Worm (Caenorhabditis elegans) whole organism, L4 larva: ENCODE measurements around the gene K09G1.1.

Experiments used
- D1046.2 ChIP-seq: fragments of 200-800 bp; sonication (Bioruptor generic); IDR thresholded peaks from 2 replicates; pipeline ENCODE4 v1.3.6; 2022; ENCODE audit warnings: missing genetic modification characterization, missing compliant biosample characterization
- F10B5.3 ChIP-seq: sonication (generic microtip); optimal IDR thresholded peaks from 2 replicates; lab custom pipeline; 2016; ENCODE audit warnings: mild to moderate bottlenecking, missing genetic modification characterization, missing compliant biosample characterization
- F49E8.2 ChIP-seq: sonication (generic microtip); optimal IDR thresholded peaks from 2 replicates; lab custom pipeline; 2016; ENCODE audit warnings: missing compliant biosample characterization, mild to moderate bottlenecking, missing genetic modification characterization, borderline replicate concordance
- R02D3.7 ChIP-seq: fragments of 150-350 bp; sonication (generic microtip); optimal IDR thresholded peaks from 3 replicates; lab custom pipeline; 2014; ENCODE audit warnings: missing biosample characterization, missing genetic modification characterization
- aha-1 ChIP-seq: fragments of 150-350 bp; peaks from one replicate; lab custom pipeline; 2014; ENCODE audit warnings: missing biosample characterization, missing genetic modification characterization
- aly-2 ChIP-seq: sonication (generic microtip); optimal IDR thresholded peaks from 2 replicates; lab custom pipeline; 2018; ENCODE audit warnings: missing biosample characterization, missing genetic modification characterization
- attf-4 ChIP-seq: sonication (generic microtip); optimal IDR thresholded peaks from 3 replicates; lab custom pipeline; 2017; ENCODE audit warnings: missing biosample characterization, missing genetic modification characterization
- ceh-28 ChIP-seq: fragments of 150-350 bp; optimal IDR thresholded peaks from 2 replicates; lab custom pipeline; 2014; ENCODE audit warnings: missing biosample characterization, missing genetic modification reagents, missing genetic modification characterization
- ces-1 ChIP-seq: fragments of 150-350 bp; sonication (generic microtip); optimal IDR thresholded peaks from 4 replicates; lab custom pipeline; 2014; ENCODE audit warnings: missing biosample characterization, missing genetic modification reagents, missing genetic modification characterization
- cey-2 ChIP-seq: sonication (generic microtip); optimal IDR thresholded peaks from 3 replicates; lab custom pipeline; 2017; ENCODE audit warnings: missing genetic modification characterization, mild to moderate bottlenecking, missing compliant biosample characterization, antibody characterized with exemption, borderline replicate concordance; ENCODE audit not compliant: insufficient read depth
- daf-16 ChIP-seq, 3 experiments: sonication (generic microtip); optimal IDR thresholded peaks; 2 replicates each; lab custom pipeline; 2016 to 2017; ENCODE audit warnings: missing genetic modification characterization in 3 of 3, missing genetic modification reagents in 3 of 3, mild to moderate bottlenecking in 2 of 3, missing compliant biosample characterization in 2 of 3, missing biosample characterization in 1 of 3, moderate library complexity in 1 of 3
- daf-19 ChIP-seq: fragments of 200-800 bp; sonication (Bioruptor generic); conservative IDR thresholded peaks from 2 replicates; pipeline ENCODE4 v1.3.6; 2022; ENCODE audit warnings: missing genetic modification characterization, missing compliant biosample characterization
- dpl-1 ChIP-seq: fragments of 150-350 bp; optimal IDR thresholded peaks from 2 replicates; lab custom pipeline; 2014; ENCODE audit warnings: missing biosample characterization, missing genetic modification reagents, missing genetic modification characterization
- egl-43 ChIP-seq: fragments of 200-800 bp; sonication (Bioruptor generic); IDR thresholded peaks from 2 replicates; pipeline ENCODE4 v1.3.6; 2022; ENCODE audit warnings: missing genetic modification reagents, missing genetic modification characterization, missing compliant biosample characterization
- gei-8 ChIP-seq: fragments of 200-800 bp; sonication (Bioruptor generic); optimal IDR thresholded peaks from 2 replicates; lab custom pipeline; 2018; ENCODE audit warnings: mild to moderate bottlenecking, missing genetic modification characterization, missing compliant biosample characterization
- hlh-11 ChIP-seq: fragments of 200-800 bp; sonication (Bioruptor generic); optimal IDR thresholded peaks from 2 replicates; lab custom pipeline; 2018; ENCODE audit warnings: mild to moderate bottlenecking, missing genetic modification characterization, missing compliant biosample characterization
- hmg-1.1 ChIP-seq: fragments of 200-800 bp; sonication (Bioruptor generic); IDR thresholded peaks from 2 replicates; pipeline ENCODE4 v1.3.6; 2022; ENCODE audit warnings: missing genetic modification reagents, missing genetic modification characterization, missing compliant biosample characterization
- jun-1 ChIP-seq: fragments of 150-350 bp; optimal IDR thresholded peaks from 2 replicates; lab custom pipeline; 2014; ENCODE audit warnings: missing biosample characterization, missing genetic modification reagents, missing genetic modification characterization
- lir-3 ChIP-seq: sonication (generic microtip); optimal IDR thresholded peaks from 2 replicates; lab custom pipeline; 2016; ENCODE audit warnings: mild to moderate bottlenecking, missing genetic modification characterization, missing compliant biosample characterization
- madf-5 ChIP-seq, 2 experiments: fragments of 200-800 bp; sonication (Bioruptor generic); IDR thresholded peaks; 2 replicates each; pipeline ENCODE4 v1.3.6; 2022; ENCODE audit warnings: missing compliant biosample characterization in 2 of 2, missing genetic modification characterization in 2 of 2
- mdl-1 ChIP-seq, 2 experiments: fragments of 150-350 bp in 1 of 2; sonication (generic microtip) in 1 of 2; optimal IDR thresholded peaks; 2 replicates each; lab custom pipeline; 2014 to 2017; ENCODE audit warnings: missing biosample characterization in 2 of 2, missing genetic modification characterization in 2 of 2
- mxl-2 ChIP-seq: fragments of 200-800 bp; sonication (Bioruptor generic); conservative IDR thresholded peaks from 2 replicates; pipeline ENCODE4 v1.3.6; 2022; ENCODE audit warnings: missing genetic modification reagents, missing genetic modification characterization, missing compliant biosample characterization
- nhr-11 ChIP-seq: fragments of 150-350 bp; optimal IDR thresholded peaks from 2 replicates; lab custom pipeline; 2014; ENCODE audit warnings: missing biosample characterization, missing genetic modification characterization
- nhr-237 ChIP-seq: sonication (generic microtip); optimal IDR thresholded peaks from 2 replicates; lab custom pipeline; 2017; ENCODE audit warnings: missing biosample characterization, missing genetic modification characterization
- nhr-77 ChIP-seq: fragments of 150-350 bp; optimal IDR thresholded peaks from 2 replicates; lab custom pipeline; 2014; ENCODE audit warnings: missing biosample characterization, missing genetic modification characterization
- php-3 ChIP-seq: fragments of 200-800 bp; sonication (Bioruptor generic); IDR thresholded peaks from 2 replicates; pipeline ENCODE4 v1.3.6; 2022; ENCODE audit warnings: missing genetic modification reagents, missing genetic modification characterization, missing compliant biosample characterization
- saeg-2 ChIP-seq: fragments of 200-800 bp; sonication (Bioruptor generic); IDR thresholded peaks from 2 replicates; pipeline ENCODE4 v1.3.6; 2022; ENCODE audit warnings: missing genetic modification reagents, missing genetic modification characterization, missing compliant biosample characterization
- set-16 ChIP-seq: fragments of 200-800 bp; sonication (Bioruptor generic); IDR thresholded peaks from 2 replicates; pipeline ENCODE4 v1.3.6; 2022; ENCODE audit warnings: missing genetic modification reagents, missing genetic modification characterization, missing compliant biosample characterization
- snpc-1.2 ChIP-seq: fragments of 200-800 bp; sonication (Bioruptor generic); IDR thresholded peaks from 2 replicates; pipeline ENCODE4 v1.3.6; 2022; ENCODE audit warnings: missing genetic modification reagents, missing genetic modification characterization, missing compliant biosample characterization
- snpc-4 ChIP-seq: fragments of 150-350 bp; optimal IDR thresholded peaks from 2 replicates; lab custom pipeline; 2014; ENCODE audit warnings: missing biosample characterization, missing genetic modification characterization
- spr-3 ChIP-seq: fragments of 200-800 bp; sonication (Bioruptor generic); optimal IDR thresholded peaks from 2 replicates; lab custom pipeline; 2018; ENCODE audit warnings: mild to moderate bottlenecking, missing genetic modification characterization, missing compliant biosample characterization
- unc-39 ChIP-seq: sonication (generic microtip); optimal IDR thresholded peaks from 2 replicates; lab custom pipeline; 2017; ENCODE audit warnings: missing biosample characterization, missing genetic modification characterization
- unc-62 ChIP-seq, 3 experiments: fragments of 150-350 bp in 1 of 3; sonication (generic microtip); optimal IDR thresholded peaks in 2 of 3; peaks in 1 of 3; 1 replicate in 1 of 3; 2 replicates in 2 of 3; lab custom pipeline; 2014 to 2017; ENCODE audit warnings: missing biosample characterization in 3 of 3, missing genetic modification characterization in 3 of 3, missing genetic modification reagents in 3 of 3, missing genotype in 1 of 3
- zfp-3 ChIP-seq: fragments of 200-800 bp; sonication (Bioruptor generic); conservative IDR thresholded peaks from 2 replicates; pipeline ENCODE4 v1.3.6; 2022; ENCODE audit warnings: missing genetic modification reagents, missing genetic modification characterization, missing compliant biosample characterization
- ztf-11 ChIP-seq: fragments of 150-350 bp; optimal IDR thresholded peaks from 2 replicates; lab custom pipeline; 2014; ENCODE audit warnings: missing biosample characterization, missing genetic modification characterization

The K09G1.1 gene

ce11 chrV:9620417-9620816, 37.1 kb downstream of the K09G1.1 start:
- no peak for TF ChIP-seq attf-4 (tag; lab: Kevin White, UChicago)
- TF ChIP-seq hmg-1.1 (GFP tag; lab: Robert Waterston, UW): no peak
- TF ChIP-seq jun-1 (tag; lab: Kevin White, UChicago): no peak
- peak; percentile 95 for TF ChIP-seq set-16 (GFP tag; lab: Robert Waterston, UW)
- no peak for TF ChIP-seq aly-2 (tag; lab: Kevin White, UChicago)
- TF ChIP-seq saeg-2: 0 out of 2 replicates have a peak, but pooled peaks have one; percentile 39
- TF ChIP-seq egl-43 (GFP tag; lab: Robert Waterston, UW): peak; percentile 52; the same call in 1 of the 2 replicates
- no peak for TF ChIP-seq R02D3.7 (tag; lab: Kevin White, UChicago)
- TF ChIP-seq madf-5 (GFP tag; IDR thresholded peaks at IDR 0.05; lab: Robert Waterston, UW): 0 out of 4 replicates have a peak, but pooled peaks of 1 of the 2 experiments have one; percentile 32
- no peak for TF ChIP-seq ztf-11 (tag; lab: Kevin White, UChicago)
- TF ChIP-seq spr-3 (GFP tag; lab: Kevin White, UChicago): no peak
- TF ChIP-seq php-3 (GFP tag; lab: Robert Waterston, UW): 0 out of 2 replicates have a peak, but pooled peaks have one; percentile 19
- no peak for TF ChIP-seq aha-1
- TF ChIP-seq dpl-1: no peak
- no peak for TF ChIP-seq ces-1 (GFP tag; lab: Kevin White, UChicago)
- no peak for TF ChIP-seq F10B5.3 (tag; lab: Kevin White, UChicago)
- TF ChIP-seq, all 104 proteins: peak for 5

DNA sequence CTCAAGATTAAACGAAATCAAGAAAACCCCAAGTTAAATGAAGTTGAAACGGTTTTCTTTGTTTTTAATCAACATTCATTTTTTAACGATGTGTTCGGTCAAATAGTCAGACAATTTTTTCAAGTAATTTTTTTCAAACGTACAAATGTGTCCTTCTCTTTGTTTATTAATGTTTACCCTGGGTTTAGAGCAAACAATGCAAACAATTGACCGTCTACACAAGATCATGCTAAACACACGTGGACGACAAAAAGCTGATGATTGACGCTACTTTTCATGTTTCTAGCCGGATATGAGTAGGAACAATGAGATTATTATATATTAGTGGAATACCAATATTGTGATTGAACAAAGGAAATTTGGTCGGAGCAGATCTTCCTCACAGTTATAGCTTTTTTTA, 38.1 kb downstream of the K09G1.1 start:
- TF ChIP-seq unc-62 (GFP tag; optimal IDR thresholded peaks at IDR 0.05 in 1 of 2; lab: Kevin White, UChicago) (peak in 1 of 2 experiments; percentile 95), unc-62 (tag; optimal IDR thresholded peaks at IDR 0.05; lab: Kevin White, UChicago) (no peak), unc-39 (tag; lab: Kevin White, UChicago) (no peak)

ce11 chrV:9622338-9622737, 39.0 kb downstream of the K09G1.1 start:
- TF ChIP-seq set-16 (GFP tag; lab: Robert Waterston, UW) (peak; percentile 92), egl-43 (GFP tag; lab: Robert Waterston, UW) (0 out of 2 replicates have a peak, but pooled peaks have one; percentile 48)

DNA sequence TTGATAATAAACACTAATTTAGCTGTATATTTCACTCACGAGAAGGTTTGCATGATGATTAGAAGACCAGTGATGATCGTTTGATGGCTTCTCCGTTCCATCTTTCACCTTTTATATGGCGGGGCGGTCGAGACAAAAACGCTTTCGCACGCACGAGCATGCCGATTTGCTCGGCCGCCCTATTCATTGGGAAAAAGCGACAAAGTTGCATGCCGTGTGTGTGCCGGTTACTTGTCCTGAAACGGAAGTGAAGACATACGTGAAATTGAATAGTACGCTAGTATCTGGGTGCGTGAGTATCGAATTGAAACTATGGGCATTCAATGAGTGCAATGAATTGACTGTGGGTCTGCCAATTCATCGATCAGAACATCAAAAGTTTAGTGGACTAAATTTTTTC, 39.5 kb downstream of the K09G1.1 start, which contains the start of gene idpc-5:
Gene idpc-5, minus strand, starts transcription at position 101 of the 400 bp plus-strand sequence.
- TF ChIP-seq attf-4 (tag; lab: Kevin White, UChicago) (no peak), mxl-2 (no peak), unc-62 (GFP tag; optimal IDR thresholded peaks at IDR 0.05 in 1 of 2; lab: Kevin White, UChicago) (peak in 1 of 2 experiments; percentile 42), unc-62 (tag; optimal IDR thresholded peaks at IDR 0.05; lab: Kevin White, UChicago) (no peak)

DNA sequence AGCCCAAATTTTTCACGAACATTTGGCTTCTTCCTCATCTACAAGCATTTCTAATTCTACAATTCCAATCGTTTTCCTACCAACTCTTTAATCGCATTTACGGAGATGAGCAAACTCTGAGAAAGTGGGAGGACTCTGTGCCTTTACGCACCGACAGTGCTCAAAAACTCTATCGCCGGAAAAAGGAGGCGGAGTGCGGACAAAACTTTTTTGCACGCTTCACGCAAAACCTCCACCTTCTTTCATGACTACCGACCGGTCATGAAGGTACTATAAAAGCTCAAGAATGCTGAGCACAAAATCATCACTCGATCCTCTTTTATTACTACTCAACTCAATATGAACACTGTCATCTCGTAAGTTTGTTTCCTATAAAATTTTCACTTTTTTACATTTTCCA, 41.8 kb downstream of the K09G1.1 start, which contains the start of gene idpc-4:
Gene idpc-4, plus strand, starts transcription at position 301 of the 400 bp plus-strand sequence.
- TF ChIP-seq zfp-3 (GFP tag; lab: Robert Waterston, UW): no peak
- TF ChIP-seq gei-8 (GFP tag; lab: Kevin White, UChicago): no peak
- TF ChIP-seq mdl-1 (tag; optimal IDR thresholded peaks at IDR 0.05; lab: Kevin White, UChicago): no peak
- no peak for TF ChIP-seq hlh-11 (tag; lab: Kevin White, UChicago)
- no peak for TF ChIP-seq nhr-11
- no peak for TF ChIP-seq cey-2 (tag; lab: Kevin White, UChicago)
- no peak for TF ChIP-seq ceh-28
- TF ChIP-seq snpc-4 (tag; lab: Kevin White, UChicago): no peak
- no peak for TF ChIP-seq hmg-1.1 (GFP tag; lab: Robert Waterston, UW)
- TF ChIP-seq daf-19 (GFP tag; lab: Robert Waterston, UW): no peak
- TF ChIP-seq D1046.2 (GFP tag; lab: Robert Waterston, UW): no peak
- no peak for TF ChIP-seq daf-16 (GFP tag; optimal IDR thresholded peaks at IDR 0.05; lab: Kevin White, UChicago)
- no peak for TF ChIP-seq daf-16 (tag; optimal IDR thresholded peaks at IDR 0.05; lab: Kevin White, UChicago)
- TF ChIP-seq F49E8.2 (tag; lab: Kevin White, UChicago): no peak
- TF ChIP-seq F10B5.3 (tag; lab: Kevin White, UChicago): no peak
- no peak for TF ChIP-seq nhr-77 (tag; lab: Kevin White, UChicago)
- no peak for TF ChIP-seq lir-3 (tag; lab: Kevin White, UChicago)
- TF ChIP-seq snpc-1.2 (GFP tag; lab: Robert Waterston, UW): no peak
- TF ChIP-seq nhr-237 (tag; lab: Kevin White, UChicago): no peak
